Fruit fly (Drosophila melanogaster): ENCODE measurements around the gene Tm2.

dm6 chr3R:15297904-15298303 lies 12.1 kb upstream of the Tm2 start:
- TF ChIP-seq CG10274 (GFP tag; optimal IDR thresholded peaks at IDR 0.05) (no peak), D (optimal IDR thresholded peaks at IDR 0.05) (no peak), D (GFP tag; optimal IDR thresholded peaks at IDR 0.05) (no peak), crol (GFP tag; IDR thresholded peaks at IDR 0.05) (no peak), C15 (GFP tag; IDR thresholded peaks at IDR 0.05) (no peak), CG12744 (GFP tag; optimal IDR thresholded peaks at IDR 0.05) (no peak), CG12299 (tag; optimal IDR thresholded peaks at IDR 0.05) (no peak)
